Worm (Caenorhabditis elegans): ENCODE measurements around the gene srz-59.

ce11 chrIV:14172181-14172580 is 40.3 kb downstream of the srz-59 start, which contains the start of gene R05A10.4:
- TF ChIP-seq med-1 (GFP tag; optimal IDR thresholded peaks at IDR 0.05; ENCODE audit: insufficient read depth): no peak
- no peak for TF ChIP-seq ztf-29 (GFP tag; IDR thresholded peaks at IDR 0.05)
- no peak for TF ChIP-seq flt-1 (GFP tag; IDR thresholded peaks at IDR 0.05)
- no peak for TF ChIP-seq T22C8.4 (GFP tag; IDR thresholded peaks at IDR 0.05)
- TF ChIP-seq tab-1 (GFP tag; IDR thresholded peaks at IDR 0.05): no peak
- TF ChIP-seq ztf-23 (GFP tag; IDR thresholded peaks at IDR 0.05): no peak
